Worm (Caenorhabditis elegans) whole organism, L1 larva: ENCODE data around the gene R144.12.

Experiments used
- C04F5.9 ChIP-seq: sonication (generic microtip); optimal IDR thresholded peaks from 2 replicates; lab custom pipeline; 2016; ENCODE audit warnings: missing genetic modification characterization, missing compliant biosample characterization
- Y116A8C.19 ChIP-seq: sonication (generic microtip); optimal IDR thresholded peaks from 2 replicates; lab custom pipeline; 2016; ENCODE audit warnings: missing compliant biosample characterization, missing genetic modification characterization, borderline replicate concordance
- aha-1 ChIP-seq: fragments of 150-350 bp; optimal IDR thresholded peaks from 2 replicates; lab custom pipeline; 2014; ENCODE audit warnings: missing biosample characterization, missing genetic modification characterization
- aly-2 ChIP-seq: fragments of 150-350 bp; optimal IDR thresholded peaks from 2 replicates; lab custom pipeline; 2014; ENCODE audit warnings: missing biosample characterization, missing genetic modification characterization
- ama-1 ChIP-seq: fragments of 150-350 bp; optimal IDR thresholded peaks from 2 replicates; lab custom pipeline; 2014
- blmp-1 ChIP-seq: fragments of 150-350 bp; optimal IDR thresholded peaks from 2 replicates; lab custom pipeline; 2014; ENCODE audit warnings: missing biosample characterization, missing genetic modification characterization
- ceh-63 ChIP-seq: fragments of 200-800 bp; sonication (Bioruptor generic); optimal IDR thresholded peaks from 2 replicates; lab custom pipeline; 2018; ENCODE audit warnings: mild to moderate bottlenecking, missing genetic modification characterization, missing compliant biosample characterization
- ceh-8 ChIP-seq: fragments of 200-800 bp; sonication (Bioruptor generic); optimal IDR thresholded peaks from 2 replicates; lab custom pipeline; 2018; ENCODE audit warnings: mild to moderate bottlenecking, missing genetic modification characterization, moderate library complexity, missing compliant biosample characterization
- ceh-90 ChIP-seq: sonication (generic microtip); optimal IDR thresholded peaks from 2 replicates; lab custom pipeline; 2016; ENCODE audit warnings: missing genetic modification characterization, missing compliant biosample characterization
- dpl-1 ChIP-seq, 3 experiments: fragments of 150-350 bp in 2 of 3; sonication (generic microtip) in 1 of 3; optimal IDR thresholded peaks; 2 replicates each; lab custom pipeline; 2014 to 2017; ENCODE audit warnings: missing biosample characterization in 3 of 3, missing genetic modification characterization in 3 of 3, missing genetic modification reagents in 3 of 3
- efl-1 ChIP-seq, 4 experiments: fragments of 150-350 bp; optimal IDR thresholded peaks in 3 of 4; peaks in 1 of 4; 1 replicate in 1 of 4; 2 replicates in 3 of 4; lab custom pipeline; 2014; ENCODE audit warnings: missing biosample characterization in 2 of 4, missing genetic modification characterization in 2 of 4, missing genetic modification reagents in 2 of 4
- efl-3 ChIP-seq: fragments of 200-800 bp; sonication (Bioruptor generic); optimal IDR thresholded peaks from 2 replicates; lab custom pipeline; 2018; ENCODE audit warnings: mild to moderate bottlenecking, missing genetic modification characterization, missing compliant biosample characterization
- elt-3 ChIP-seq, 6 experiments: fragments of 150-350 bp in 1 of 6; sonication (generic microtip); optimal IDR thresholded peaks; 2 replicates each; lab custom pipeline; 2017 to 2018; ENCODE audit warnings: missing biosample characterization in 6 of 6, missing genetic modification characterization in 6 of 6, inconsistent platforms in 1 of 6
- ets-5 ChIP-seq: fragments of 200-800 bp; sonication (Bioruptor generic); IDR thresholded peaks from 2 replicates; pipeline ENCODE4 v1.3.6; 2022; ENCODE audit warnings: missing genetic modification characterization, missing compliant biosample characterization
- fos-1 ChIP-seq: fragments of 150-350 bp; optimal IDR thresholded peaks from 2 replicates; lab custom pipeline; 2014; ENCODE audit warnings: missing biosample characterization, missing genetic modification characterization
- grh-1 ChIP-seq: fragments of 200-800 bp; sonication (Bioruptor generic); IDR thresholded peaks from 2 replicates; pipeline ENCODE4 v1.3.6; 2022; ENCODE audit warnings: missing genetic modification reagents, missing genetic modification characterization, missing compliant biosample characterization
- hpl-2 ChIP-seq: fragments of 150-350 bp; optimal IDR thresholded peaks from 2 replicates; lab custom pipeline; 2014; ENCODE audit warnings: missing biosample characterization, missing genetic modification reagents, missing genetic modification characterization
- irx-1 ChIP-seq: sonication (generic microtip); optimal IDR thresholded peaks from 2 replicates; lab custom pipeline; 2016; ENCODE audit warnings: missing genetic modification characterization, missing compliant biosample characterization
- isw-1 ChIP-seq: fragments of 200-800 bp; sonication (Bioruptor generic); IDR thresholded peaks from 2 replicates; pipeline ENCODE4 v1.3.6; 2022; ENCODE audit warnings: missing genetic modification characterization, missing compliant biosample characterization
- lin-13 ChIP-seq: fragments of 150-350 bp; optimal IDR thresholded peaks from 2 replicates; lab custom pipeline; 2014; ENCODE audit warnings: missing biosample characterization, missing genetic modification reagents, missing genetic modification characterization
- lin-14 ChIP-seq: fragments of 200-800 bp; sonication (Bioruptor generic); optimal IDR thresholded peaks from 2 replicates; lab custom pipeline; 2018; ENCODE audit warnings: mild to moderate bottlenecking, missing genetic modification characterization, moderate library complexity, missing compliant biosample characterization
- lin-15B ChIP-seq: fragments of 150-350 bp; sonication (generic microtip); optimal IDR thresholded peaks from 3 replicates; lab custom pipeline; 2014; ENCODE audit warnings: missing biosample characterization, missing genetic modification characterization
- lin-35 ChIP-seq, 2 experiments: fragments of 150-350 bp; optimal IDR thresholded peaks; 2 replicates each; lab custom pipeline; 2014; ENCODE audit warnings: missing biosample characterization in 2 of 2, missing genetic modification characterization in 2 of 2, missing genetic modification reagents in 2 of 2
- lin-39 ChIP-seq: fragments of 150-350 bp; optimal IDR thresholded peaks from 2 replicates; lab custom pipeline; 2014; ENCODE audit warnings: missing biosample characterization, missing genetic modification reagents, missing genetic modification characterization
- lir-3 ChIP-seq: sonication (generic microtip); optimal IDR thresholded peaks from 2 replicates; lab custom pipeline; 2016; ENCODE audit warnings: mild to moderate bottlenecking, missing genetic modification characterization, moderate library complexity, missing compliant biosample characterization; ENCODE audit not compliant: poor library complexity
- mab-9 ChIP-seq: fragments of 200-800 bp; sonication (Bioruptor generic); IDR thresholded peaks from 2 replicates; pipeline ENCODE4 v1.3.6; 2022; ENCODE audit warnings: missing genetic modification reagents, missing genetic modification characterization, missing compliant biosample characterization
- mdl-1 ChIP-seq, 2 experiments: fragments of 150-350 bp; optimal IDR thresholded peaks; 2 replicates each; lab custom pipeline; 2014 to 2017; ENCODE audit warnings: missing biosample characterization in 2 of 2, missing genetic modification characterization in 2 of 2, inconsistent platforms in 1 of 2
- mef-2 ChIP-seq: fragments of 150-350 bp; optimal IDR thresholded peaks from 2 replicates; lab custom pipeline; 2014; ENCODE audit warnings: missing biosample characterization, missing genetic modification characterization
- nhr-19 ChIP-seq: fragments of 200-800 bp; sonication (Bioruptor generic); conservative IDR thresholded peaks from 2 replicates; pipeline ENCODE4 v1.3.6; 2022; ENCODE audit warnings: missing genetic modification characterization, missing compliant biosample characterization
- nhr-20 ChIP-seq: sonication (generic microtip); optimal IDR thresholded peaks from 2 replicates; lab custom pipeline; 2016; ENCODE audit warnings: mild to moderate bottlenecking, missing genetic modification characterization, missing compliant biosample characterization
- nhr-237 ChIP-seq: fragments of 150-350 bp; optimal IDR thresholded peaks from 2 replicates; lab custom pipeline; 2014; ENCODE audit warnings: missing biosample characterization, missing genetic modification characterization
- nhr-47 ChIP-seq: sonication (generic microtip); optimal IDR thresholded peaks from 2 replicates; lab custom pipeline; 2016; ENCODE audit warnings: mild to moderate bottlenecking, missing genetic modification characterization, moderate library complexity, missing compliant biosample characterization
- nhr-77 ChIP-seq: fragments of 150-350 bp; optimal IDR thresholded peaks from 2 replicates; lab custom pipeline; 2014; ENCODE audit warnings: missing biosample characterization, missing genetic modification characterization
- nhr-84 ChIP-seq: sonication (generic microtip); optimal IDR thresholded peaks from 2 replicates; lab custom pipeline; 2017; ENCODE audit warnings: missing biosample characterization, missing genetic modification characterization
- nhr-85 ChIP-seq: sonication (generic microtip); peaks from one replicate; lab custom pipeline; 2016; ENCODE audit warnings: missing genetic modification characterization, inconsistent platforms, missing compliant biosample characterization
- pag-3 ChIP-seq: sonication (generic microtip); optimal IDR thresholded peaks from 2 replicates; lab custom pipeline; 2017; ENCODE audit warnings: missing genetic modification characterization, mild to moderate bottlenecking, missing compliant biosample characterization, antibody characterized with exemption, borderline replicate concordance; ENCODE audit not compliant: insufficient read depth
- pax-3 ChIP-seq: fragments of 200-800 bp; sonication (Bioruptor generic); optimal IDR thresholded peaks from 2 replicates; lab custom pipeline; 2018; ENCODE audit warnings: mild to moderate bottlenecking, missing genetic modification characterization, moderate library complexity, missing compliant biosample characterization
- skn-1 ChIP-seq: fragments of 150-350 bp; optimal IDR thresholded peaks from 2 replicates; lab custom pipeline; 2014; ENCODE audit warnings: missing biosample characterization, missing genetic modification characterization
- snpc-4 ChIP-seq: fragments of 150-350 bp; optimal IDR thresholded peaks from 2 replicates; lab custom pipeline; 2014; ENCODE audit warnings: missing biosample characterization, missing genetic modification characterization
- snu-23 ChIP-seq: sonication (generic microtip); optimal IDR thresholded peaks from 2 replicates; lab custom pipeline; 2016; ENCODE audit warnings: missing genetic modification characterization, missing compliant biosample characterization
- sox-4 ChIP-seq: sonication (generic microtip); optimal IDR thresholded peaks from 2 replicates; lab custom pipeline; 2016; ENCODE audit warnings: missing genetic modification characterization, missing compliant biosample characterization
- swsn-7 ChIP-seq: sonication (generic microtip); optimal IDR thresholded peaks from 2 replicates; lab custom pipeline; 2016; ENCODE audit warnings: missing genetic modification characterization, missing compliant biosample characterization
- tbx-2 ChIP-seq: sonication (generic microtip); optimal IDR thresholded peaks from 2 replicates; lab custom pipeline; 2016; ENCODE audit warnings: missing genetic modification characterization, missing compliant biosample characterization
- tlp-1 ChIP-seq: fragments of 150-350 bp; optimal IDR thresholded peaks from 2 replicates; lab custom pipeline; 2014; ENCODE audit warnings: missing biosample characterization, missing genetic modification characterization
- unc-130 ChIP-seq: fragments of 150-350 bp; optimal IDR thresholded peaks from 2 replicates; lab custom pipeline; 2017; ENCODE audit warnings: missing biosample characterization, missing genetic modification characterization, inconsistent platforms
- unc-30 ChIP-seq: sonication (generic microtip); optimal IDR thresholded peaks from 2 replicates; lab custom pipeline; 2017; ENCODE audit warnings: missing biosample characterization, missing genetic modification characterization
- unc-86 ChIP-seq: sonication (generic microtip); optimal IDR thresholded peaks from 2 replicates; lab custom pipeline; 2016; ENCODE audit warnings: missing genetic modification characterization, missing compliant biosample characterization
- unc-98 ChIP-seq: fragments of 200-800 bp; sonication (Bioruptor generic); IDR thresholded peaks from 2 replicates; pipeline ENCODE4 v1.3.6; 2022; ENCODE audit warnings: missing genetic modification characterization, missing compliant biosample characterization
- vab-15 ChIP-seq: sonication (generic microtip); optimal IDR thresholded peaks from 2 replicates; lab custom pipeline; 2017; ENCODE audit warnings: missing genotype, mild to moderate bottlenecking, missing genetic modification characterization, missing compliant biosample characterization
- ztf-11 ChIP-seq, 2 experiments: sonication (generic microtip); optimal IDR thresholded peaks; 2 replicates each; lab custom pipeline; 2016 to 2017; ENCODE audit warnings: missing genetic modification characterization in 2 of 2, missing biosample characterization in 1 of 2, missing compliant biosample characterization in 1 of 2

R144.12 gene

ce11 chrIII:4962886-4963285 is 43.9 kb downstream of the R144.12 start, which contains the start of gene C27F2.9 (continued):
- TF ChIP-seq unc-30 (tag; lab: Kevin White, UChicago): no peak
- TF ChIP-seq ama-1: peak; percentile 9
- TF ChIP-seq ets-5: no peak
- TF ChIP-seq snpc-4 (tag; lab: Kevin White, UChicago): peak; percentile 73
- peak; percentile 87 for TF ChIP-seq C04F5.9 (tag; lab: Kevin White, UChicago)
- peak; percentile 19 for TF ChIP-seq efl-3
- TF ChIP-seq lin-13 (GFP tag; lab: Kevin White, UChicago): peak; percentile 71
- TF ChIP-seq elt-3 (tag; optimal IDR thresholded peaks at IDR 0.05; lab: Kevin White, UChicago): peak in 4 of 6 experiments; percentile 3 to 87 (median 56)
- peak; percentile 85 for TF ChIP-seq aly-2 (tag; lab: Kevin White, UChicago)
- TF ChIP-seq sox-4 (tag; lab: Kevin White, UChicago): peak; percentile 82
- peak; percentile 98 to 99 for TF ChIP-seq efl-1 (optimal IDR thresholded peaks at IDR 0.05; lab: Kevin White, UChicago)
- peak; percentile 99 to 100 for TF ChIP-seq efl-1 (GFP tag; optimal IDR thresholded peaks at IDR 0.05 in 1 of 2; lab: Kevin White, UChicago)
- TF ChIP-seq grh-1 (GFP tag; lab: Robert Waterston, UW): peak; percentile 85
- TF ChIP-seq mdl-1 (tag; optimal IDR thresholded peaks at IDR 0.05; lab: Kevin White, UChicago): peak in 1 of 2 experiments; percentile 71
- TF ChIP-seq Y116A8C.19: no peak
- TF ChIP-seq nhr-47: peak; percentile 95
- TF ChIP-seq vab-15 (tag; lab: Kevin White, UChicago): no peak
- peak; percentile 84 for TF ChIP-seq nhr-237 (tag; lab: Kevin White, UChicago)
- peak; percentile 91 for TF ChIP-seq nhr-20 (tag; lab: Kevin White, UChicago)
- TF ChIP-seq nhr-84 (tag; lab: Kevin White, UChicago): no peak
- TF ChIP-seq pag-3 (tag; lab: Kevin White, UChicago): peak; percentile 67
- no peak for TF ChIP-seq hpl-2 (GFP tag; lab: Kevin White, UChicago)
- no peak for TF ChIP-seq tlp-1 (tag; lab: Kevin White, UChicago)
- TF ChIP-seq unc-98 (GFP tag; lab: Robert Waterston, UW): no peak
- TF ChIP-seq lin-14 (GFP tag; lab: Kevin White, UChicago): peak; percentile 88
- TF ChIP-seq skn-1: peak; percentile 91
- TF ChIP-seq nhr-85 (tag; lab: Kevin White, UChicago): peak; percentile 93
- TF ChIP-seq ceh-90 (tag; lab: Kevin White, UChicago): peak; percentile 63
- peak; percentile 84 for TF ChIP-seq mab-9 (GFP tag; lab: Robert Waterston, UW)
- TF ChIP-seq aha-1 (tag; lab: Kevin White, UChicago): peak; percentile 56
- peak; percentile 77 for TF ChIP-seq lir-3 (tag; lab: Kevin White, UChicago)
- TF ChIP-seq pax-3: peak; percentile 78
- peak in 1 of 2 experiments; percentile 83 for TF ChIP-seq ztf-11 (tag; optimal IDR thresholded peaks at IDR 0.05; lab: Kevin White, UChicago)
- TF ChIP-seq nhr-19 (GFP tag; lab: Robert Waterston, UW): peak; percentile 91
- TF ChIP-seq nhr-77: peak; percentile 72
- TF ChIP-seq dpl-1 (GFP tag; optimal IDR thresholded peaks at IDR 0.05; lab: Kevin White, UChicago): peak; percentile 99 to 100 (median 99)
- peak; percentile 86 for TF ChIP-seq lin-39 (tag; lab: Kevin White, UChicago)
- peak; percentile 94 for TF ChIP-seq swsn-7 (tag; lab: Kevin White, UChicago)
- TF ChIP-seq lin-15B: peak; percentile 75
- peak; percentile 99 to 100 for TF ChIP-seq lin-35 (GFP tag; optimal IDR thresholded peaks at IDR 0.05; lab: Kevin White, UChicago)
- TF ChIP-seq mef-2: peak; percentile 5
- peak; percentile 93 for TF ChIP-seq tbx-2 (tag; lab: Kevin White, UChicago)

- no peak for TF ChIP-seq ceh-63
- no peak for TF ChIP-seq pax-3
- TF ChIP-seq snu-23 (GFP tag; lab: Kevin White, UChicago): no peak
- no peak for TF ChIP-seq blmp-1 (tag; lab: Kevin White, UChicago)
- no peak for TF ChIP-seq ceh-8 (GFP tag; lab: Kevin White, UChicago)
- no peak for TF ChIP-seq aha-1 (tag; lab: Kevin White, UChicago)
- TF ChIP-seq unc-130 (tag; lab: Kevin White, UChicago): no peak
- TF ChIP-seq aly-2 (tag; lab: Kevin White, UChicago): no peak
- TF ChIP-seq isw-1 (GFP tag; lab: Robert Waterston, UW): no peak
- TF ChIP-seq dpl-1 (GFP tag; optimal IDR thresholded peaks at IDR 0.05; lab: Kevin White, UChicago): no peak
- TF ChIP-seq irx-1: no peak
- TF ChIP-seq unc-86: no peak
- no peak for TF ChIP-seq lin-39 (tag; lab: Kevin White, UChicago)
- no peak for TF ChIP-seq mdl-1 (tag; optimal IDR thresholded peaks at IDR 0.05; lab: Kevin White, UChicago)
- no peak for TF ChIP-seq ama-1
- no peak for TF ChIP-seq fos-1 (tag; lab: Kevin White, UChicago)
Measured at ce11 chrIII:4962393-4962792, 44.4 kb downstream of the R144.12 start, which contains the start of gene vps-22. vps-22 (minus strand) TSS chrIII:4962493.
